Worm (Caenorhabditis elegans): ENCODE measurements around the gene H05C05.1.

ce11 chrIII:2920866-2921265, 26.1 kb upstream of the H05C05.1 start:
- no peak for TF ChIP-seq hlh-30 (tag; optimal IDR thresholded peaks at IDR 0.05; ENCODE audit: insufficient read depth)
- TF ChIP-seq unc-62 (GFP tag; optimal IDR thresholded peaks at IDR 0.05 in 1 of 2) = no peak
- TF ChIP-seq unc-62 (tag; optimal IDR thresholded peaks at IDR 0.05) = no peak
- TF ChIP-seq spr-3 (GFP tag; optimal IDR thresholded peaks at IDR 0.05) = no peak
- no peak for TF ChIP-seq aly-2 (tag; optimal IDR thresholded peaks at IDR 0.05)
- no peak for TF ChIP-seq hif-1 (tag; optimal IDR thresholded peaks at IDR 0.05)
- no peak for TF ChIP-seq R02D3.7 (tag; optimal IDR thresholded peaks at IDR 0.05)
- TF ChIP-seq lsy-2 (tag; optimal IDR thresholded peaks at IDR 0.05) = no peak
- TF ChIP-seq F10B5.3 (tag; optimal IDR thresholded peaks at IDR 0.05) = no peak

Measured in whole organism, L4 larva.